Fruit fly (Drosophila melanogaster): Measurements from ENCODE around the gene CG12229.

CG12229 gene

dm6 chr3L:17421319-17421718 lies 14.9 kb downstream of the CG12229 start, which contains the start of gene blot (continued):
- no peak for TF ChIP-seq Hey (tag; optimal IDR thresholded peaks at IDR 0.05)
- no peak for TF ChIP-seq CG17612 (GFP tag; IDR thresholded peaks at IDR 0.05)
- no peak for TF ChIP-seq CG1529 (GFP tag; optimal IDR thresholded peaks at IDR 0.05)
- no peak for TF ChIP-seq CG6813 (GFP tag; optimal IDR thresholded peaks at IDR 0.05)
- no peak for TF ChIP-seq CG10959 (GFP tag; IDR thresholded peaks at IDR 0.05)
- TF ChIP-seq CG11723 (GFP tag; optimal IDR thresholded peaks at IDR 0.05): no peak
- no peak for TF ChIP-seq pum (GFP tag; optimal IDR thresholded peaks at IDR 0.05)
- no peak for TF ChIP-seq CG3838 (GFP tag; optimal IDR thresholded peaks at IDR 0.05)
- TF ChIP-seq Poxn (GFP tag; IDR thresholded peaks at IDR 0.05): no peak
- TF ChIP-seq stwl (tag; optimal IDR thresholded peaks at IDR 0.05): no peak
- TF ChIP-seq CG2199 (GFP tag; IDR thresholded peaks at IDR 0.05): no peak
- no peak for TF ChIP-seq gt (GFP tag; IDR thresholded peaks at IDR 0.05)
- no peak for TF ChIP-seq maf-S (GFP tag; optimal IDR thresholded peaks at IDR 0.05)
- no peak for TF ChIP-seq CG15601 (tag; optimal IDR thresholded peaks at IDR 0.05)
- TF ChIP-seq CG3995 (GFP tag; optimal IDR thresholded peaks at IDR 0.05): no peak
- no peak for TF ChIP-seq CG10654 (GFP tag; optimal IDR thresholded peaks at IDR 0.05)
- TF ChIP-seq CG11085 (GFP tag; IDR thresholded peaks at IDR 0.05): no peak
- TF ChIP-seq Myb (GFP tag; optimal IDR thresholded peaks at IDR 0.05): no peak
- no peak for TF ChIP-seq al (GFP tag; IDR thresholded peaks at IDR 0.05)
- TF ChIP-seq Camta (GFP tag; optimal IDR thresholded peaks at IDR 0.05): no peak
- 0 out of 2 replicates have a peak, but pooled peaks have one; percentile 20 for TF ChIP-seq sim (GFP tag; IDR thresholded peaks at IDR 0.05)
- TF ChIP-seq Hr51 (GFP tag; optimal IDR thresholded peaks at IDR 0.05): no peak
- TF ChIP-seq CG1603 (tag; optimal IDR thresholded peaks at IDR 0.05): no peak
- no peak for TF ChIP-seq bowl (GFP tag; IDR thresholded peaks at IDR 0.05)
- TF ChIP-seq CG9727 (GFP tag; optimal IDR thresholded peaks at IDR 0.05): no peak
- no peak for TF ChIP-seq crp (GFP tag; optimal IDR thresholded peaks at IDR 0.05)
- peak; percentile 47 for TF ChIP-seq yki (optimal IDR thresholded peaks at IDR 0.05)
- TF ChIP-seq CG31224 (GFP tag; IDR thresholded peaks at IDR 0.05): no peak
- no peak for TF ChIP-seq tio (GFP tag; optimal IDR thresholded peaks at IDR 0.05)
- TF ChIP-seq CG1024 (GFP tag; IDR thresholded peaks at IDR 0.05): no peak
- TF ChIP-seq kah (GFP tag; optimal IDR thresholded peaks at IDR 0.05): no peak
- TF ChIP-seq crol (GFP tag; IDR thresholded peaks at IDR 0.05): no peak
- TF ChIP-seq run (tag; optimal IDR thresholded peaks at IDR 0.05): no peak
- TF ChIP-seq CG32532 (GFP tag; IDR thresholded peaks at IDR 0.05): peak; percentile 39; the same call in 1 of the 2 replicates
- TF ChIP-seq pita (GFP tag; optimal IDR thresholded peaks at IDR 0.05): no peak
- TF ChIP-seq Chrac-16 (GFP tag; optimal IDR thresholded peaks at IDR 0.05): no peak
- TF ChIP-seq Hmr (GFP tag; optimal IDR thresholded peaks at IDR 0.05): no peak
- TF ChIP-seq inv (GFP tag; IDR thresholded peaks at IDR 0.05; ENCODE audit: partially characterized antibody): no peak
- TF ChIP-seq Oli (tag; optimal IDR thresholded peaks at IDR 0.05): no peak
- TF ChIP-seq CG12659 (GFP tag; optimal IDR thresholded peaks at IDR 0.05): no peak
- no peak for TF ChIP-seq Max (GFP tag; optimal IDR thresholded peaks at IDR 0.05)
- TF ChIP-seq CG7963 (GFP tag; IDR thresholded peaks at IDR 0.05; ENCODE audit: partially characterized antibody): no peak
- no peak for TF ChIP-seq CG30020 (tag; optimal IDR thresholded peaks at IDR 0.05)
- no peak for TF ChIP-seq CG33213 (GFP tag; optimal IDR thresholded peaks at IDR 0.05)
- no peak for TF ChIP-seq gsb-n (tag; optimal IDR thresholded peaks at IDR 0.05)
- no peak for TF ChIP-seq mam (GFP tag; optimal IDR thresholded peaks at IDR 0.05)
- no peak for TF ChIP-seq knrl (GFP tag; IDR thresholded peaks at IDR 0.05; ENCODE audit: partially characterized antibody)
- no peak for TF ChIP-seq sens (GFP tag)
- peak; percentile 76; the same call in 1 of the 4 replicates for TF ChIP-seq chinmo (GFP tag; IDR thresholded peaks at IDR 0.05; ENCODE audit: partially characterized antibody)
- TF ChIP-seq Antp (GFP tag; optimal IDR thresholded peaks at IDR 0.05): no peak
- TF ChIP-seq lilli (GFP tag; optimal IDR thresholded peaks at IDR 0.05): no peak
- no peak for TF ChIP-seq rib (GFP tag; IDR thresholded peaks at IDR 0.05)
